Fruit fly (Drosophila melanogaster) Kc167 (cell line): ENCODE results near the gene Spase22-23.

Source experiments
- Sin3A ChIP-seq: fragments of >200 bp; optimal IDR thresholded peaks from 2 replicates; lab custom pipeline; 2018; ENCODE audit warnings: missing external identifiers
- psq ChIP-seq: fragments of >200 bp; optimal IDR thresholded peaks from 2 replicates; lab custom pipeline; 2017; ENCODE audit warnings: missing external identifiers
- ttk ChIP-seq: sonication (Bioruptor generic); optimal IDR thresholded peaks from 2 replicates; lab custom pipeline; 2017; ENCODE audit warnings: missing external identifiers

- TF ChIP-seq psq (lab: Kevin White, UChicago) (no peak), Sin3A (lab: Kevin White, UChicago) (no peak), ttk (no peak)
Measured at dm6 chr3R:24264414-24265363, 34.9 kb upstream of the Spase22-23 start.
